Fruit fly (Drosophila melanogaster) whole organism: Measurements from ENCODE around the gene CG32568.

Source experiments
- CG8478 ChIP-seq: fragments of >200 bp; optimal IDR thresholded peaks from 2 replicates; lab custom pipeline; 2018; ENCODE audit warnings: inconsistent platforms
- Dll ChIP-seq: fragments of >200 bp; optimal IDR thresholded peaks from 2 replicates; lab custom pipeline; 2017
- EcR ChIP-seq, 2 experiments: fragments of >200 bp; optimal IDR thresholded peaks; 2 replicates each; lab custom pipeline; 2017; ENCODE audit warnings: missing biosample characterization in 2 of 2, missing genetic modification characterization in 2 of 2, missing genetic modification reagents in 2 of 2
- pan ChIP-seq: fragments of >200 bp; optimal IDR thresholded peaks from 2 replicates; lab custom pipeline; 2017
- psq ChIP-seq: fragments of >200 bp; optimal IDR thresholded peaks from 2 replicates; lab custom pipeline; 2017
- usp ChIP-seq: fragments of >200 bp; optimal IDR thresholded peaks from 2 replicates; lab custom pipeline; 2017; ENCODE audit warnings: missing biosample characterization, missing genetic modification characterization, mixed read lengths

The CG32568 gene

DNA sequence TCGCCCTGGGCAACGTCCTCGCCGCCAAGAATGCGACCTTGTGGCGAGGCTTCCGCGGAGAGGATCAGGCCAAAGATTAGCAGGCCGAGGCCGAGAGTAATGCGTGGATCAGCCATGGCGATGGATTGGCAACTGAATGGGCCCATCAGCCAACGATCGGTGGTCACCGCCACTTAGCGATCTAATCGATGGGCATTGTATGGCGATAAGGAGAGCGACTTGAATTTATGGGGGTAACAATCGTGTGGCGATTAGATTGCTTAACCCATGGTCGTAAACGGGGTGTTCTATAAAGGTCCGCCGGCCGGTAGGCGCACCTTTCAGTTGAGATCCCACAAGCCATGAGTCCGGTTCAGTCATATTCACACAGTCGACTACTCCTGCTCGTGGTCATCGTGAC, 37.0 kb upstream of the CG32568 start, which contains the start of the genes CG9673 and CG4653:
Gene CG9673 (minus strand): TSS at position 138 of the 400 bp plus-strand sequence.
Gene CG4653 (plus strand): TSS at position 335 of the 400 bp plus-strand sequence.
- no peak for TF ChIP-seq CG8478 (lab: Kevin White, UChicago)
- TF ChIP-seq EcR (GFP tag; optimal IDR thresholded peaks at IDR 0.05; lab: Kevin White, UChicago) = no peak
- TF ChIP-seq Dll (lab: Kevin White, UChicago) = no peak
- no peak for TF ChIP-seq psq (lab: Kevin White, UChicago)
- TF ChIP-seq usp (GFP tag; lab: Kevin White, UChicago) = no peak
- TF ChIP-seq pan (lab: Kevin White, UChicago) = no peak

DNA sequence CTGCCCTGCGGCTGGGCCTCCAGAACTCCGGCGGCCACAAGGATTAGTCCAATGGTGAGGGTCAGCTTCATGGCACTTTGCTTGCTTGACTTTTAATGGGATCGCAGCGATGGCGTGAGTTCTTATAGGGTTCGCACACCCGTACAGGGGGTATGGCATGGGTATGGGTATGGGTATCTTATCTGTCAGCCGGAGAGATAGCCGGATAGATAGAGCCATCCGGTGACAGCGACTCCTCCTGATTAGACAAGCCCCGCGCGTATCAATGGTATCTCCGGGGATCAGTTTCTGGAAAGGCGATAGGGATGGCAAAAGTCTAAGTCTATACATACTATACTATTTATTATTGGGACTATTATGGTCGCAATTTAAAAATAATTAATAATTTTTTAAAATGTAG, 33.9 kb upstream of the CG32568 start, which contains the start of gene CG9672:
Gene CG9672 (minus strand): TSS at position 101 of the 400 bp plus-strand sequence.
- TF ChIP-seq CG8478 (lab: Kevin White, UChicago) (no peak), EcR (GFP tag; optimal IDR thresholded peaks at IDR 0.05; lab: Kevin White, UChicago) (no peak), psq (lab: Kevin White, UChicago) (no peak)

- TF ChIP-seq usp (GFP tag; lab: Kevin White, UChicago) = no peak
- no peak for TF ChIP-seq Dll (lab: Kevin White, UChicago)
- TF ChIP-seq CG8478 (lab: Kevin White, UChicago) = no peak
- no peak for TF ChIP-seq EcR (GFP tag; optimal IDR thresholded peaks at IDR 0.05; lab: Kevin White, UChicago)
- no peak for TF ChIP-seq pan (lab: Kevin White, UChicago)
- no peak for TF ChIP-seq psq (lab: Kevin White, UChicago)
Measured at dm6 chrX:16711003-16711402, 29.7 kb upstream of the CG32568 start, which contains the start of gene CG13008. CG13008 (plus strand) TSS chrX:16711303.

- TF ChIP-seq CG8478 (lab: Kevin White, UChicago) (no peak), Dll (lab: Kevin White, UChicago) (no peak), usp (GFP tag; lab: Kevin White, UChicago) (no peak), pan (lab: Kevin White, UChicago) (no peak), psq (lab: Kevin White, UChicago) (no peak), EcR (GFP tag; optimal IDR thresholded peaks at IDR 0.05; lab: Kevin White, UChicago) (no peak)
Measured at dm6 chrX:16716649-16717048, 24.1 kb upstream of the CG32568 start.

DNA sequence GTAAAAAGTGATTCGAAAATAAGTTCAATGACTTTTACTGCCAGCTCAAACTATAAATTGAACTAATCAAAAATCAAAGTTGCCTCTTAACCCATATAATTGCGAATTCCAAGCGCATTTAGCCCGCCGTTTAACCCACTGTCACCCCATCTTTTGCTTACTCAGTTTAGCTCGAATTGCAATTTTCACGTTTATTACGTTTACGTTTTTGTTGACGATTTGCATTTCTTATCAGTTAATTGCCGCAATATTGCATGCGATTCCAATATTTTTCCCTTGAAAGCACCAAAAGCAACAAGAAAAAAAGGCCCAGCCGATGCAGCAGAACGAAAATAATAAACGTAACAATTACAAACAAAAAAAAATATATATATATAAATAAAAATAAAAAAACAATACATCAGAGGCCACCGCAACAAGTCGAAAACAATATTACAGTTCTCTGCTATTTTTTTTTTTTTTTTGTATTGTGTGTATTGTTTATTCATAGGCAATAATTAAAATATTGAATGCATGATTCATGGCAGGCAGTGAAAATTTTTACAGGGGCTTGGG, 22.5 kb upstream of the CG32568 start:
- TF ChIP-seq usp (GFP tag; lab: Kevin White, UChicago) = no peak
- TF ChIP-seq pan (lab: Kevin White, UChicago) = no peak
- no peak for TF ChIP-seq EcR (GFP tag; optimal IDR thresholded peaks at IDR 0.05; lab: Kevin White, UChicago)
- no peak for TF ChIP-seq CG8478 (lab: Kevin White, UChicago)
- no peak for TF ChIP-seq psq (lab: Kevin White, UChicago)
- TF ChIP-seq Dll (lab: Kevin White, UChicago) = no peak

DNA sequence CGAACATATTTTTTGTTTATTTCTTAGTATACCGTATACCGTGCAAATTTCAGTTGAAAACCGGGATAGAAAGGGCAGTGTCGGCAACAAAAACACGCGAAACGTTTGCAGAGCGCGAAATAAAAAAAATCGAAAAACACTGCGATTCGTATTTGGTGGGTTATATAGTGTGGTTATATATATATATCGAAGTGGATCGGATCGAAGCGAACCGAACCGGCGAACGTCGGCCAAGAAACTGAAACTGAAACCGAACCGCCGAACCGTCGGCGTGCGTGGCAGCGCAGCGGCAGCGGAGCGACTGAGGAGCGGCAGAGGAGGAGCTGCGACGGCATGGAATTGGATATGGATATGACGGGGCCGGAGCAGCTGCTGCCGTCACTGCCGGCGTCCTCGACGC, 19.5 kb upstream of the CG32568 start, which contains the start of the genes CG32572 and CG34325:
Gene CG32572 (plus strand): TSS at position 16 of the 400 bp plus-strand sequence.
Gene CG34325 (minus strand): TSS at position 244 of the 400 bp plus-strand sequence.
- TF ChIP-seq Dll (lab: Kevin White, UChicago) = no peak
- no peak for TF ChIP-seq EcR (GFP tag; optimal IDR thresholded peaks at IDR 0.05; lab: Kevin White, UChicago)
- TF ChIP-seq pan (lab: Kevin White, UChicago) = no peak
- no peak for TF ChIP-seq psq (lab: Kevin White, UChicago)
- no peak for TF ChIP-seq usp (GFP tag; lab: Kevin White, UChicago)
- TF ChIP-seq CG8478 (lab: Kevin White, UChicago) = no peak

DNA sequence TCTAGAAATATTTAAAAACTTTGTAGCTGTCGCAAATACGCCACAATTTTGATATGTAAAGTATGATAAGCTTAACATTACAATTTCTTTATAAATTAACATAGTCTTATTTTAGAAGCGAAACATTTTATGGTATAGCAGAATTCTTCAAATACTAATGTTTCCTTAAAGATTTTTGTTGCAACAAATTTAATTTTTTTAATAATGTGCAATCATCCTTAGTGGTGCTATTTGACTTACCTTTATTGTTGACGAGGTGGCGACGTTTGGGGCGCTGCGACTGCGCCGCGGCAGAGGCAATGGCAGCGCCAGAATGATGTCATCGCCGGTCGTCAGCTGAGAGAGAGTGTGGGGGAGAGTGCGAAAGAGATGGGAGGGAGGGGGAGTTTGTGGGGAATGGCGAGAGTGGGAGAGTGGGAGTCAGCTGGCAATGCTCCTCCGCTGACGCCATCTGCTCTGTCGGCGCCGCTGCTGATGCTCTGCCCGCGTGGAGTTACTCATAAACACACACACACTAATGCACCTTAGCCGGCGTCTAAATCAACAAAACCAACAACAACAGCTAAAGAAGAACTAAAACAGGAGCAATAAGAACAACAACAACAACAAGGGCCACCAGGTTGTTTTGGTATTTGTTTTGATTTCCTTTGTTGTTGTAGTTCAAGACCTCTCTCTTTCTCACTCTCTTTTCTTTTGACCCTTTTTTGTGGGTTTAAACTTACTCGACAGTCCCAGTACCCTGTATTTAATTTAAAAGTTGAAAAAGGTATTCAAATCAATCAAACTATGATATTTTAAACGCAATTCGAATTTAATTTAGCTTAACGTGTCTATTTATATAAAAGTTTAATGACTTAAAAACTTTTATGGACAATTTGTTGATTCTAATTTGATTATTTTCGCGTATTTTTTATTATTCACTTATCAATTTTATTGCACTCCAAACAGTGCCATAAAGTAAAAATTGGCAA, 17.2 kb upstream of the CG32568 start:
- TF ChIP-seq Dll (lab: Kevin White, UChicago) = peak; percentile 84
- peak; percentile 71 for TF ChIP-seq pan (lab: Kevin White, UChicago)
- no peak for TF ChIP-seq usp (GFP tag; lab: Kevin White, UChicago)

- TF ChIP-seq CG8478 (lab: Kevin White, UChicago) = no peak
- TF ChIP-seq pan (lab: Kevin White, UChicago) = no peak
- no peak for TF ChIP-seq usp (GFP tag; lab: Kevin White, UChicago)
- no peak for TF ChIP-seq EcR (GFP tag; optimal IDR thresholded peaks at IDR 0.05; lab: Kevin White, UChicago)
- TF ChIP-seq psq (lab: Kevin White, UChicago) = no peak
- TF ChIP-seq Dll (lab: Kevin White, UChicago) = no peak
Measured at dm6 chrX:16724544-16724943, 16.2 kb upstream of the CG32568 start.

dm6 chrX:16730791-16731190, 9.9 kb upstream of the CG32568 start, which contains the start of gene TwdlX:
TwdlX (plus strand) TSS chrX:16731091.
- TF ChIP-seq EcR (GFP tag; optimal IDR thresholded peaks at IDR 0.05; lab: Kevin White, UChicago) (no peak), usp (GFP tag; lab: Kevin White, UChicago) (no peak), psq (lab: Kevin White, UChicago) (no peak), CG8478 (lab: Kevin White, UChicago) (no peak), Dll (lab: Kevin White, UChicago) (no peak), pan (lab: Kevin White, UChicago) (no peak)

- TF ChIP-seq pan (lab: Kevin White, UChicago) = no peak
- no peak for TF ChIP-seq CG8478 (lab: Kevin White, UChicago)
- TF ChIP-seq psq (lab: Kevin White, UChicago) = no peak
- no peak for TF ChIP-seq EcR (GFP tag; optimal IDR thresholded peaks at IDR 0.05; lab: Kevin White, UChicago)
- TF ChIP-seq usp (GFP tag; lab: Kevin White, UChicago) = no peak
- TF ChIP-seq Dll (lab: Kevin White, UChicago) = no peak
Measured at dm6 chrX:16733244-16733643, 7.5 kb upstream of the CG32568 start.
